Worm (Caenorhabditis elegans): ENCODE results near the gene hrde-1.

The hrde-1 gene

ce11 chrIII:4189602-4190001 is 13.6 kb upstream of the hrde-1 start:
- TF ChIP-seq chd-7 (tag; optimal IDR thresholded peaks at IDR 0.05) (no peak), dpff-1 (tag; optimal IDR thresholded peaks at IDR 0.05) (no peak), lin-40 (tag; optimal IDR thresholded peaks at IDR 0.05) (no peak), lsl-1 (GFP tag; optimal IDR thresholded peaks at IDR 0.05) (no peak), hmg-1.2 (GFP tag; IDR thresholded peaks at IDR 0.05) (no peak), Y95B8A.8 (GFP tag; IDR thresholded peaks at IDR 0.05) (no peak), bed-1 (GFP tag; IDR thresholded peaks at IDR 0.05) (no peak), F52B5.7 (tag; optimal IDR thresholded peaks at IDR 0.05) (no peak), attf-6 (GFP tag; IDR thresholded peaks at IDR 0.05) (no peak)

DNA sequence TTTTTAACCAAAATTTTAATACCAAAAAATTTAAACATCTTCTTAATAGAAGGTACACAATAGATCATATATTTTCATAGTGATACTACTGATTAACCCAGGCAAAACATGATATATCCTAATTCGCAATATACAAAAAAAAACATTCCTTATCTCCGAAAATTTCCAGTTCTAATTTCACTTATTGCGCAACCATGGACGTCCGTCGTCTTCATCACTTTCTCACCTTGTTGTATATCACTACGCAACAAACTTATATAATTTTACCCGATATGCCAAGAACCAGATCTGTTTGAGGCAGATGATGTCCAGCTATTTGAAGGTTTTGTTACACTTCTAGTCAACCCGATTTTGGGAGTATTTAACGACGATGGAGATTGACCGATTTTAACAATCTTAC is 11.9 kb upstream of the hrde-1 start, which contains the start of gene R74.2:
R74.2 (plus strand) TSS at position 316 of the 400 bp plus-strand sequence.
- TF ChIP-seq rec-8 (tag; optimal IDR thresholded peaks at IDR 0.05): no peak
- TF ChIP-seq ztf-6 (GFP tag; IDR thresholded peaks at IDR 0.05): no peak
- no peak for TF ChIP-seq fkh-3 (tag; optimal IDR thresholded peaks at IDR 0.05)
- no peak for TF ChIP-seq F22D6.2 (tag; optimal IDR thresholded peaks at IDR 0.05)
- no peak for TF ChIP-seq ets-4 (GFP tag; optimal IDR thresholded peaks at IDR 0.05)
- TF ChIP-seq K11D2.4 (GFP tag; IDR thresholded peaks at IDR 0.05): no peak
- no peak for TF ChIP-seq F10E7.11 (tag; optimal IDR thresholded peaks at IDR 0.05)
- no peak for TF ChIP-seq unc-62 (GFP tag; optimal IDR thresholded peaks at IDR 0.05)
- no peak for TF ChIP-seq lin-40 (tag; optimal IDR thresholded peaks at IDR 0.05)
- no peak for TF ChIP-seq B0035.1 (tag; optimal IDR thresholded peaks at IDR 0.05)
- TF ChIP-seq snpc-1.3 (tag; optimal IDR thresholded peaks at IDR 0.05; ENCODE audit: insufficient read depth): no peak
- TF ChIP-seq F57C9.4 (tag; optimal IDR thresholded peaks at IDR 0.05): no peak
- TF ChIP-seq C17E4.6 (GFP tag; IDR thresholded peaks at IDR 0.05): no peak

- TF ChIP-seq nhr-80 (tag; optimal IDR thresholded peaks at IDR 0.05) (peak; percentile 48), unc-130 (GFP tag; optimal IDR thresholded peaks at IDR 0.05) (no peak), attf-3 (GFP tag; conservative IDR thresholded peaks at IDR 0.05) (no peak), ztf-26 (tag; optimal IDR thresholded peaks at IDR 0.05) (no peak), egl-44 (GFP tag; IDR thresholded peaks at IDR 0.05) (no peak), madf-3 (GFP tag; IDR thresholded peaks at IDR 0.05) (no peak), let-607 (tag; optimal IDR thresholded peaks at IDR 0.05) (peak; percentile 87 to 92), tbx-9 (tag; optimal IDR thresholded peaks at IDR 0.05; ENCODE audit: borderline replicate concordance) (no peak)
Observed at ce11 chrIII:4186751-4187309, 10.9 kb upstream of the hrde-1 start, which contains the start of gene lars-1. Gene lars-1, minus strand, starts transcription at chrIII:4186801.

DNA sequence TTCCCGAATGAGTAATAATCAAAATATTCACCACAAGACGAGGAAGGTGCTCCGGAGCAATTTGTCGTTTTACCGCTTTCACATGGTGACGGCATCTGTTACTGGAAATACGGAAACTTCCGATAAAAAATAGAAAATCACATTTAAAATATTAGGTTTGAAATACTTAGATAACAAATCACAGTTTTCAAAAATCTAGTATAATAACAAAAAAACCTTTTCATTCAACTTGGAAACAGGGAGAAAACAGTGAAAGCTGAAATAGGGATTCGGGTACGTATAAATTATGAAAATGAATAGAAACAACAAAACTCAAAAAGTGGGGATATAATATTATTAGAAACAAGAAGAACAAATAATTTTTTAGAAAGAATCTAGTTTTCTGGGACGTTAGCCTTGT is 5.4 kb upstream of the hrde-1 start, which contains the start of gene C16C10.1:
C16C10.1 (minus strand) TSS at position 101 of the 400 bp plus-strand sequence.
- TF ChIP-seq F55B11.4 (tag; optimal IDR thresholded peaks at IDR 0.05; ENCODE audit: borderline replicate concordance, insufficient read depth) (no peak), tbx-9 (tag; optimal IDR thresholded peaks at IDR 0.05; ENCODE audit: borderline replicate concordance) (no peak), aptf-3 (GFP tag; IDR thresholded peaks at IDR 0.05) (0 out of 2 replicates have a peak, but pooled peaks have one; percentile 20)

ce11 chrIII:4178564-4178963 is 2.6 kb upstream of the hrde-1 start, which contains the start of gene C16C10.2:
Gene C16C10.2, minus strand, starts transcription at chrIII:4178664.
- 0 out of 2 replicates have a peak, but pooled peaks have one; percentile 27 for TF ChIP-seq hsf-1 (GFP tag; IDR thresholded peaks at IDR 0.05)
- no peak for TF ChIP-seq Y53G8AR.9 (GFP tag; conservative IDR thresholded peaks at IDR 0.05)
- TF ChIP-seq snpc-3.4 (tag; optimal IDR thresholded peaks at IDR 0.05): no peak
- TF ChIP-seq efl-1 (GFP tag; optimal IDR thresholded peaks at IDR 0.05): no peak
- no peak for TF ChIP-seq Y67H2A.10 (GFP tag; conservative IDR thresholded peaks at IDR 0.05)
